Fruit fly (Drosophila melanogaster) whole organism, embryonic: ENCODE results near the gene CG31871.

Experiments
- Ada2b ChIP-seq: fragments of 200-800 bp; sonication (Bioruptor generic); IDR thresholded peaks from 2 replicates; pipeline ENCODE4 v1.3.6; 2022; ENCODE audit warnings: missing biosample characterization, missing genetic modification characterization
- CG10321 ChIP-seq: fragments of 200-800 bp; sonication (Bioruptor generic); IDR thresholded peaks from 2 replicates; pipeline ENCODE4 v1.3.6; 2022; ENCODE audit warnings: missing biosample characterization, missing genetic modification characterization
- CG10543 ChIP-seq: fragments of 200-800 bp; sonication (Bioruptor generic); optimal IDR thresholded peaks from 3 replicates; lab custom pipeline; 2017; ENCODE audit warnings: missing biosample characterization, mild to moderate bottlenecking, missing genetic modification characterization, moderate library complexity
- CG10959 ChIP-seq: fragments of 200-800 bp; sonication (Bioruptor generic); IDR thresholded peaks from 2 replicates; pipeline ENCODE4 v1.3.6; 2022; ENCODE audit warnings: missing biosample characterization, missing genetic modification characterization
- CG11696 ChIP-seq: fragments of 200-800 bp; sonication (Bioruptor generic); IDR thresholded peaks from 2 replicates; pipeline ENCODE4 v1.3.6; 2022; ENCODE audit warnings: missing biosample characterization, missing genetic modification characterization
- CG12155 ChIP-seq: fragments of 200-800 bp; sonication (Bioruptor generic); optimal IDR thresholded peaks from 3 replicates; lab custom pipeline; 2016; ENCODE audit warnings: missing biosample characterization, missing genetic modification characterization
- CG12769 ChIP-seq: fragments of 200-800 bp; sonication (Bioruptor generic); optimal IDR thresholded peaks from 2 replicates; lab custom pipeline; 2019; ENCODE audit warnings: missing biosample characterization, mild to moderate bottlenecking, missing genetic modification characterization, moderate library complexity
- CG13123 ChIP-seq: fragments of 200-800 bp; sonication (Bioruptor generic); optimal IDR thresholded peaks from 2 replicates; lab custom pipeline; 2016; ENCODE audit warnings: missing biosample characterization, missing genetic modification characterization
- CG13424 ChIP-seq: fragments of 200-800 bp; sonication (Bioruptor generic); optimal IDR thresholded peaks from 2 replicates; lab custom pipeline; 2019; ENCODE audit warnings: missing biosample characterization, mild to moderate bottlenecking, missing genetic modification characterization, moderate library complexity
- CG14050 ChIP-seq: fragments of 200-800 bp; sonication (Bioruptor generic); IDR thresholded peaks from 3 replicates; pipeline ENCODE4 v1.3.6; 2022; ENCODE audit warnings: missing biosample characterization, missing genetic modification characterization
- CG15601 ChIP-seq: fragments of 200-800 bp; sonication (Bioruptor generic); optimal IDR thresholded peaks from 3 replicates; lab custom pipeline; 2019; ENCODE audit warnings: missing biosample characterization, mild to moderate bottlenecking, missing genetic modification characterization, moderate library complexity
- CG17328 ChIP-seq: fragments of 200-800 bp; sonication (Bioruptor generic); IDR thresholded peaks from 2 replicates; pipeline ENCODE4 v1.3.6; 2022; ENCODE audit warnings: missing biosample characterization, missing genetic modification characterization
- CG17359 ChIP-seq: fragments of 200-800 bp; sonication (Bioruptor generic); optimal IDR thresholded peaks from 3 replicates; lab custom pipeline; 2018; ENCODE audit warnings: missing biosample characterization, mild to moderate bottlenecking, missing genetic modification characterization, moderate library complexity
- CG18476 ChIP-seq: fragments of 200-800 bp; sonication (Bioruptor generic); optimal IDR thresholded peaks from 2 replicates; lab custom pipeline; 2016; ENCODE audit warnings: missing biosample characterization, mild to moderate bottlenecking, missing genetic modification characterization
- CG2712 ChIP-seq: fragments of 200-800 bp; optimal IDR thresholded peaks from 3 replicates; lab custom pipeline; 2019; ENCODE audit warnings: missing biosample characterization, mild to moderate bottlenecking, missing genetic modification characterization, moderate library complexity
- CG2875 ChIP-seq: fragments of 200-800 bp; sonication (Bioruptor generic); optimal IDR thresholded peaks from 2 replicates; lab custom pipeline; 2017; ENCODE audit warnings: missing biosample characterization, mild to moderate bottlenecking, missing genetic modification characterization, missing genetic modification reagents
- CG3065 ChIP-seq: fragments of 200-800 bp; sonication (Bioruptor generic); optimal IDR thresholded peaks from 2 replicates; lab custom pipeline; 2016; ENCODE audit warnings: missing biosample characterization, missing genetic modification characterization
- CG3163 ChIP-seq: fragments of 200-800 bp; sonication (Bioruptor generic); optimal IDR thresholded peaks from 3 replicates; lab custom pipeline; 2016; ENCODE audit warnings: missing biosample characterization, missing genetic modification characterization
- CG34422 ChIP-seq: fragments of 200-800 bp; sonication (Bioruptor generic); IDR thresholded peaks from 3 replicates; pipeline ENCODE4 v1.3.6; 2022; ENCODE audit warnings: missing biosample characterization, missing genetic modification characterization
- CG3847 ChIP-seq: fragments of 200-800 bp; sonication (Bioruptor generic); IDR thresholded peaks from 2 replicates; pipeline ENCODE4 v1.3.6; 2022; ENCODE audit warnings: missing biosample characterization, missing genetic modification characterization
- CG3995 ChIP-seq: fragments of 200-800 bp; sonication (Bioruptor generic); optimal IDR thresholded peaks from 3 replicates; lab custom pipeline; 2016; ENCODE audit warnings: missing biosample characterization, missing genetic modification characterization
- CG4730 ChIP-seq: fragments of 200-800 bp; sonication (Bioruptor generic); IDR thresholded peaks from 2 replicates; pipeline ENCODE4 v1.3.6; 2022; ENCODE audit warnings: missing biosample characterization, missing genetic modification characterization
- CHES-1-like ChIP-seq: fragments of 200-800 bp; sonication (Bioruptor generic); optimal IDR thresholded peaks from 2 replicates; lab custom pipeline; 2016; ENCODE audit warnings: missing biosample characterization, missing genetic modification characterization
- CrebB ChIP-seq: fragments of 200-800 bp; sonication (Bioruptor generic); optimal IDR thresholded peaks from 3 replicates; lab custom pipeline; 2018; ENCODE audit warnings: missing biosample characterization, mild to moderate bottlenecking, missing genetic modification characterization
- D ChIP-seq, 2 experiments: fragments of 200-800 bp in 1 of 2; fragments of >200 bp in 1 of 2; sonication (Bioruptor generic) in 1 of 2; optimal IDR thresholded peaks; 2 replicates in 1 of 2; 3 replicates in 1 of 2; lab custom pipeline; 2017; ENCODE audit warnings: mild to moderate bottlenecking in 1 of 2, missing biosample characterization in 1 of 2, missing genetic modification characterization in 1 of 2, missing genetic modification reagents in 1 of 2
- Elba2 ChIP-seq: fragments of 200-800 bp; sonication (Bioruptor generic); optimal IDR thresholded peaks from 3 replicates; lab custom pipeline; 2016; ENCODE audit warnings: missing biosample characterization, missing genetic modification characterization
- Hsf ChIP-seq: fragments of 200-800 bp; sonication (Bioruptor generic); optimal IDR thresholded peaks from 3 replicates; lab custom pipeline; 2016; ENCODE audit warnings: missing biosample characterization, missing genetic modification characterization
- Med ChIP-seq: fragments of 200-800 bp; sonication (Bioruptor generic); peaks from one replicate; lab custom pipeline; 2016; ENCODE audit warnings: missing biosample characterization, missing genetic modification characterization, mild to moderate bottlenecking, inconsistent platforms, moderate library complexity
- NfI ChIP-seq: fragments of 200-800 bp; sonication (Bioruptor generic); optimal IDR thresholded peaks from 3 replicates; lab custom pipeline; 2018; ENCODE audit warnings: missing biosample characterization, mild to moderate bottlenecking, missing genetic modification characterization, moderate library complexity
- Poxn ChIP-seq: fragments of 200-800 bp; sonication (Bioruptor generic); IDR thresholded peaks from 2 replicates; pipeline ENCODE4 v1.3.6; 2022; ENCODE audit warnings: missing biosample characterization, missing genetic modification characterization
- Side ChIP-seq: fragments of 200-800 bp; sonication (Bioruptor generic); optimal IDR thresholded peaks from 2 replicates; lab custom pipeline; 2016; ENCODE audit warnings: missing biosample characterization, missing genetic modification characterization
- ara ChIP-seq: fragments of 200-800 bp; sonication (Bioruptor generic); IDR thresholded peaks from 2 replicates; pipeline ENCODE4 v1.3.6; 2022; ENCODE audit warnings: missing biosample characterization, missing genetic modification characterization
- az2 ChIP-seq: fragments of 200-800 bp; sonication (Bioruptor generic); optimal IDR thresholded peaks from 3 replicates; lab custom pipeline; 2016; ENCODE audit warnings: missing biosample characterization, missing genetic modification characterization
- btn ChIP-seq: fragments of 200-800 bp; sonication (Bioruptor generic); optimal IDR thresholded peaks from 2 replicates; lab custom pipeline; 2016; ENCODE audit warnings: missing biosample characterization, missing genetic modification characterization
- chif ChIP-seq, 2 experiments: fragments of 200-800 bp; sonication (Bioruptor generic); optimal IDR thresholded peaks; 3 replicates each; lab custom pipeline; 2016; ENCODE audit warnings: missing biosample characterization in 2 of 2, missing genetic modification characterization in 2 of 2
- crp ChIP-seq, 2 experiments: fragments of 200-800 bp; sonication (Bioruptor generic); optimal IDR thresholded peaks; 2 replicates in 1 of 2; 3 replicates in 1 of 2; lab custom pipeline; 2017; ENCODE audit warnings: missing biosample characterization in 2 of 2, missing genetic modification characterization in 2 of 2, mild to moderate bottlenecking in 1 of 2, moderate library complexity in 1 of 2
- en ChIP-seq: fragments of 200-800 bp; sonication (Bioruptor generic); optimal IDR thresholded peaks from 2 replicates; lab custom pipeline; 2016; ENCODE audit warnings: missing biosample characterization, missing genetic modification characterization
- grau ChIP-seq: fragments of 200-800 bp; optimal IDR thresholded peaks from 3 replicates; lab custom pipeline; 2019; ENCODE audit warnings: missing biosample characterization, mild to moderate bottlenecking, missing genetic modification characterization, moderate library complexity
- hkb ChIP-seq, 2 experiments: fragments of 200-800 bp in 1 of 2; fragments of >200 bp in 1 of 2; sonication (Bioruptor generic) in 1 of 2; IDR thresholded peaks in 1 of 2; optimal IDR thresholded peaks in 1 of 2; 2 replicates each; pipeline versions ENCODE4 v1.3.6 to Lab custom; 2017 to 2022; ENCODE audit warnings: missing biosample characterization in 1 of 2, missing genetic modification characterization in 1 of 2
- inv ChIP-seq: fragments of 200-800 bp; sonication (Bioruptor generic); IDR thresholded peaks from 2 replicates; pipeline ENCODE4 v1.3.6; 2022; ENCODE audit warnings: missing biosample characterization, missing genetic modification characterization; ENCODE audit not compliant: partially characterized antibody
- lola ChIP-seq, 3 experiments: fragments of >200 bp in 2 of 3; fragments of 200-800 bp in 1 of 3; sonication (Bioruptor generic) in 1 of 3; optimal IDR thresholded peaks; 2 replicates each; lab custom pipeline; 2017 to 2019; ENCODE audit warnings: missing biosample characterization in 3 of 3, missing genetic modification characterization in 3 of 3, mild to moderate bottlenecking in 1 of 3, moderate library complexity in 1 of 3
- nom ChIP-seq: fragments of 200-800 bp; sonication (Bioruptor generic); optimal IDR thresholded peaks from 2 replicates; lab custom pipeline; 2017; ENCODE audit warnings: missing biosample characterization, missing genetic modification characterization, mild to moderate bottlenecking, moderate library complexity, missing genetic modification reagents
- pb ChIP-seq: fragments of 200-800 bp; sonication (Bioruptor generic); optimal IDR thresholded peaks from 3 replicates; lab custom pipeline; 2016; ENCODE audit warnings: missing biosample characterization, missing genetic modification characterization
- pnt ChIP-seq: fragments of 200-800 bp; sonication (Bioruptor generic); optimal IDR thresholded peaks from 3 replicates; lab custom pipeline; 2016; ENCODE audit warnings: missing biosample characterization, missing genetic modification characterization
- ranshi ChIP-seq: fragments of 200-800 bp; sonication (Bioruptor generic); IDR thresholded peaks from 2 replicates; pipeline ENCODE4 v1.3.6; 2022; ENCODE audit warnings: missing biosample characterization, missing genetic modification characterization
- sqz ChIP-seq: fragments of 200-800 bp; sonication (Bioruptor generic); optimal IDR thresholded peaks from 3 replicates; lab custom pipeline; 2018; ENCODE audit warnings: missing biosample characterization, mild to moderate bottlenecking, missing genetic modification characterization
- sr ChIP-seq: fragments of 200-800 bp; sonication (Bioruptor generic); IDR thresholded peaks from 3 replicates; pipeline ENCODE4 v1.3.6; 2022; ENCODE audit warnings: missing biosample characterization, missing genetic modification characterization
- sug ChIP-seq: fragments of 200-800 bp; optimal IDR thresholded peaks from 2 replicates; lab custom pipeline; 2019; ENCODE audit warnings: missing biosample characterization, mild to moderate bottlenecking, missing genetic modification characterization, moderate library complexity
- tap ChIP-seq: fragments of 200-800 bp; optimal IDR thresholded peaks from 3 replicates; lab custom pipeline; 2019; ENCODE audit warnings: missing biosample characterization, mild to moderate bottlenecking, missing genetic modification characterization, moderate library complexity
- trem ChIP-seq: fragments of 200-800 bp; optimal IDR thresholded peaks from 3 replicates; lab custom pipeline; 2019; ENCODE audit warnings: missing biosample characterization, mild to moderate bottlenecking, missing genetic modification characterization, moderate library complexity

Gene CG31871

dm6 chr2L:10643671-10644070 is 18.2 kb upstream of the CG31871 start, which contains the start of gene CG18284:
Gene CG18284 (plus strand): TSS chr2L:10643971.
- no peak for TF ChIP-seq CG3847
- TF ChIP-seq chif (GFP tag; optimal IDR thresholded peaks at IDR 0.05; lab: Kevin White, UChicago), result no peak
- TF ChIP-seq ara (GFP tag; lab: Robert Waterston, UW), result no peak
- no peak for TF ChIP-seq CG34422
- TF ChIP-seq CG12769 (tag; lab: Kevin White, UChicago), result no peak
- no peak for TF ChIP-seq CG10321 (GFP tag; lab: Robert Waterston, UW)
- TF ChIP-seq CG11696 (GFP tag; lab: Robert Waterston, UW), result no peak
- no peak for TF ChIP-seq CG10543
- no peak for TF ChIP-seq CG13424 (tag; lab: Kevin White, UChicago)
- TF ChIP-seq en (GFP tag; lab: Kevin White, UChicago), result no peak
- no peak for TF ChIP-seq inv (GFP tag; lab: Robert Waterston, UW)
- no peak for TF ChIP-seq crp (GFP tag; optimal IDR thresholded peaks at IDR 0.05; lab: Kevin White, UChicago)
- no peak for TF ChIP-seq btn
- no peak for TF ChIP-seq CG18476
- no peak for TF ChIP-seq az2 (GFP tag; lab: Kevin White, UChicago)
- no peak for TF ChIP-seq CG13123 (GFP tag; lab: Kevin White, UChicago)
- TF ChIP-seq NfI, result no peak
- no peak for TF ChIP-seq Ada2b
- TF ChIP-seq D (optimal IDR thresholded peaks at IDR 0.05; lab: Kevin White, UChicago), result no peak
- TF ChIP-seq D (GFP tag; optimal IDR thresholded peaks at IDR 0.05; lab: Kevin White, UChicago), result no peak

dm6 chr2L:10646115-10646514 is 15.8 kb upstream of the CG31871 start, which contains the start of gene CG17097:
Gene CG17097 (plus strand): TSS chr2L:10646415.
- no peak for TF ChIP-seq CG15601 (tag; lab: Kevin White, UChicago)
- no peak for TF ChIP-seq sug (tag; lab: Kevin White, UChicago)
- TF ChIP-seq CG2712 (tag; lab: Kevin White, UChicago), result no peak
- TF ChIP-seq CG2875 (GFP tag; lab: Kevin White, UChicago), result no peak
- TF ChIP-seq CG3163, result no peak
- TF ChIP-seq Side (GFP tag; lab: Kevin White, UChicago), result no peak
- no peak for TF ChIP-seq lola (GFP tag; optimal IDR thresholded peaks at IDR 0.05; lab: Kevin White, UChicago)
- TF ChIP-seq CG3995, result no peak
- TF ChIP-seq CG4730 (GFP tag; lab: Robert Waterston, UW), result no peak
- no peak for TF ChIP-seq CG17359 (tag; lab: Kevin White, UChicago)
- TF ChIP-seq Hsf (GFP tag; lab: Kevin White, UChicago), result no peak
- no peak for TF ChIP-seq ranshi (GFP tag; lab: Robert Waterston, UW)
- TF ChIP-seq CHES-1-like (GFP tag; lab: Kevin White, UChicago), result no peak
- TF ChIP-seq sqz (GFP tag; lab: Kevin White, UChicago), result no peak
- TF ChIP-seq CG14050, result no peak

- no peak for TF ChIP-seq CG17328 (GFP tag; lab: Robert Waterston, UW)
- TF ChIP-seq Poxn (GFP tag; lab: Robert Waterston, UW), result no peak
- no peak for TF ChIP-seq Med (GFP tag; lab: Kevin White, UChicago)
- no peak for TF ChIP-seq CG12155
- TF ChIP-seq pb (GFP tag; lab: Kevin White, UChicago), result no peak
- no peak for TF ChIP-seq sr
- no peak for TF ChIP-seq pnt
- 0 out of 2 replicates have a peak, but pooled peaks have one; percentile 13 for TF ChIP-seq CG10959 (GFP tag; lab: Robert Waterston, UW)
- TF ChIP-seq Elba2 (GFP tag; lab: Kevin White, UChicago), result peak; percentile 52
- TF ChIP-seq nom (GFP tag; lab: Kevin White, UChicago), result no peak
- TF ChIP-seq trem (tag; lab: Kevin White, UChicago), result no peak
- TF ChIP-seq CG3065 (GFP tag; lab: Kevin White, UChicago), result no peak
- no peak for TF ChIP-seq tap (tag; lab: Kevin White, UChicago)
- no peak for TF ChIP-seq hkb (optimal IDR thresholded peaks at IDR 0.05; lab: Kevin White, UChicago)
- no peak for TF ChIP-seq hkb (GFP tag; IDR thresholded peaks at IDR 0.05; lab: Robert Waterston, UW)
- TF ChIP-seq grau (tag; lab: Kevin White, UChicago), result no peak
- TF ChIP-seq CG3995, result peak; percentile 80
- TF ChIP-seq CrebB (tag; lab: Kevin White, UChicago), result no peak
Observed at dm6 chr2L:10646726-10647125, 15.2 kb upstream of the CG31871 start.
